Fruit fly (Drosophila melanogaster) ovary, adult (tissue): ENCODE data around the gene Tengl3.
A peak's percentile ranks its signal among the peaks of the same experiment; 100 is the strongest.

Source experiments
- CG17801 ChIP-seq: fragments of 200-800 bp; optimal IDR thresholded peaks from 2 replicates; lab custom pipeline; 2019; ENCODE audit warnings: missing biosample characterization, mild to moderate bottlenecking, missing genetic modification characterization, moderate library complexity; ENCODE audit not compliant: partially characterized antibody

Gene Tengl3

DNA sequence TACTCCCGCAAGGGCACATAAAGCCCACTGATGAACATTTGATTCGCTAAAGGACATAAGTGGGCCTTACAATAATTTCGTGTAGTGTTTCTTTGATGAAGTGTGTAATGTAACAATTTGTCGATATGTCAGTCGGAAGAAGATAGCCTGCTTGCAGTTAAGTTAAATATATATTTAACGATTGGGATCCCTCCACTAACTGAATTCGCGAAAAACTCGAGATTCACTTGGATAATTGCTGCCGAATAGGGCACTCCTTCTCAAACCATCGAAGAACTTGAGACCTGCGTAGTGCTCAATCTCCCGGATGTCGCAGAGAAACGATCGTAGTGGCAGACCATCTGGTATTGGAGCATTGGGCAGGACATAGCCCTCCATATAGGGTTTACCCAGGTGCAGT lies at the start of gene Tengl3:
Gene Tengl3 (minus strand): TSS at position 101 of the 400 bp plus-strand sequence.
- no peak for TF ChIP-seq CG17801

DNA sequence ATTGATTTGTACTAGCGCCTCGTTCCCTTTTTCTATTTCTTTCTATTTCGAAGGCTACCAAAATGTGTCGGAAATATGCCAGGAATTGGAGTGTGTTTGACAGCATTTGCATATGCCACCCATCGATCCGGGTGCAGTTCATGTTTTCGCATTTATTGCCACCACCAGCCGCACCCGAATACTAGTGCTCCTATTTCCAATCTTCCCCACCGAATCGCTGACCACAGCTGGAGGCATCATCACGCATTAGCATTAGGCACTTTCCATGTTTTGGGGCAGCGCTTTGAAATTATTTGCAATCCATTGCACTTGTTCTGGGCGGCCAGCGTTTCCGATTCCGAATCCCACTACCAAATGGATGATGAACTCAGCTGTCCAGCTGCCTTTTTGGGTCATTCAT lies 49.8 kb upstream of the Tengl3 start, which contains the start of gene CG42658:
Gene CG42658 (minus strand): TSS at position 101 of the 400 bp plus-strand sequence.
- no peak for TF ChIP-seq CG17801

DNA sequence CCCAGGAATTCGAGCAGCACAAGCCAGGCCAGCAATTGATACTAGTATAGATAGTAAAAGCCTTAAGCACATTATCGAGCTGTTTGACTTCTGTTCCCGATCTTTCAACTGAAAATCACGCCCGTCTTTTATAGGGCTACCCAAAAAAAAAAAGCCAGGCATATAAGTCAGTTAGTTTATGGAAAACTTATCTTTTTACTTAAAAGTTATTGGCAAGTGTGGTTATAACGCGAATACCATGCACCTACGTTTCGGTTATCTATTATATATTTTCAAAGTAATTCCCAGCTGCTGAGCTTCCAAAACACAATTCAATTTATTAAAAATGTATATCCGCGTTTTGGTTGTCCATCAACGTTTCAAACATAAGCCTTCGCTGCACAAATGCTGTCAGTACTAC lies 48.7 kb upstream of the Tengl3 start, which contains the start of gene CG31681:
Gene CG31681 (minus strand): TSS at position 101 of the 400 bp plus-strand sequence.
- TF ChIP-seq CG17801: no peak

DNA sequence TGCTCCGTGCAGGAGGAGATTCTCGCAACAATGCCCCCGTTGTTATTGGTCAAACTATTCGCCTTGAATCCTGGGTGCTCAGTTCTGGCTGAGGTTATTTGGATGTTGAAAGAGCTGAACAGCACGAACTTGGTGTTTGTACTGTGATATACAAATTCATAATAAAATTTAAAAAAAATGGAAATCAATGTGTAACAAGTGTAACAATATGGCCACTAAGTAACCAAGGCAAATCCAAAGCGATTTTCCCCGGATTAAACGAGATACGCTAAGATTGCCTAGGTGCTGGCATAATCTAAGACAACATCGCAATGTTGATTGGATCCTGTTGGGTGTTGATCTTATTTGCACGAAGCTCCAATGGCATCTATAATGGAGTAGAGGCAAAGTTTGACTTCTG lies 46.8 kb upstream of the Tengl3 start, which contains the start of gene CG4271:
Gene CG4271 (plus strand): TSS at position 301 of the 400 bp plus-strand sequence.
- TF ChIP-seq CG17801: no peak

DNA sequence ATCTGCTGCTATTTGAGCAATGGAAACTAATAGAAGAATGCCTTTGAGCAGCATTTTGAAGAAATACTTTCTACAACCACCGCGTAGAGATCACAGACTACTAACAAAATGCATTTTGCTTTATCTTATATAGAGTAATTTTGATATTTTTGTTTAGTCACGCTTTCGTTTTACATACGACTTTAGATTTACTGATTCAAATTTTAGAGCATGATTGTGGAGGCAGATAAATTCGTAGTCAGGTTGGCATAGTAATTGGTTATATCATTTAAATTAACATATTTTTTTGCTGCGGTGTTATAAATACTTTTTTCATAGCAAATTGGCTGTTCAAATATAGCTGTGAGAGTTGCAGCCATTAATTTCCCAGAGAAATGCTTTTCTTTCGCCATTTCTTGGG lies 31.0 kb upstream of the Tengl3 start, which contains the start of gene CG17242:
Gene CG17242 (minus strand): TSS at position 101 of the 400 bp plus-strand sequence.
- TF ChIP-seq CG17801: no peak

DNA sequence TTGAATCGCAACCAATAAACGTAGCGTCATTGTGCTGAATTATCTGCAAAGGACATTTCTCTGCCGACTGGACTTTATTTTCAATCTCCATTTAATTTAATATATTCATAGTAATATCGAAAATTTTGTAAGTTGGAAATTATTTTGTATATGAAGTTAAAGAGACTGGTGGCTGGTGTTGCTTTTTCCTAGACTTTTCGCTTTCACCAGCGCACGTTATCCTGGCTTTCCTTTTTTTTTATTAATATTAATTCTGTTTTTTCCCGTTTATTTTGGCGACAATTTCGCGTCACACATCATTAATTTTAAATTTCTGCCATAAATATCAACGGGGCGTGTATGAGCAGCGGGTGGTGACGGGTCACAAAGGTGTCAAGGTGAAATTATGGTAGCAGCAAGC lies 27.2 kb upstream of the Tengl3 start, which contains the start of gene CG34049:
Gene CG34049 (minus strand): TSS at position 101 of the 400 bp plus-strand sequence.
- no peak for TF ChIP-seq CG17801

DNA sequence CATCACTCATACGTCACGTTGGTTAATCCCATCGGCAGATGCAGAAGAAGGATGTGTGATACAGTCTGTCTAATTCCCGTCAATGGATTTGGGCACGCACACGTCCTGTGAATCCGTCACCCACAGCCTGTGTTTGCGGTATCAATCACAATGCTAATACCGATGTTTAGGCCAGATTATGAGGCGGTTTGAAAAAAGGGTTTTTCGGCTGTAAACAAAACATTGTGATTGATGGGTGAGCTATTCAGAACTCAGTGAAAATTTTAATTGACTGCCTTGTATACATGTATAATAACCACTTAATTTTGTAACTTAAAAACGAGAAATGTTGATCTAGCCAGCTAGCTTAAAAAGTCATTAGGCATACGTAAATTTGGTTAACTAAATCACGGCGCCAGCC lies 25.1 kb upstream of the Tengl3 start, which contains the start of gene CG4270:
Gene CG4270 (plus strand): TSS at position 301 of the 400 bp plus-strand sequence.
- no peak for TF ChIP-seq CG17801

DNA sequence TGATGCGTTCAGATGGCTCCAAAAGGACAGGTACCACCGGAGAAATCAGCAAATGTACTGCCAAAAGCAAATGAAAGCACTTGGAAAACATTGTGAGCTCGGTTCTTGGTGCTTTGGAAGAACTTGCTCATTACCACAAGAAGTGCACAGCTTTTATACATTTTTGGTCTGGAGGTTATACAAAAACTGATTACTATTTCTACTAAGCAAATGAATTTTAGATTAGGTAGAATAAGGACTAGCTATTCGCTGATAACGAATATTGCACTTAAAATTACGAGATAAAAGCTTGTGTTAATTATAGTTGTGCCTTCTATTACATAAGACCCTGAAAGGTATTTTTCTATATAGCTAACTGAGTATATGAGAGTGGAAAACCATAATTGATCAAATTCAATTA lies 16.9 kb upstream of the Tengl3 start, which contains the start of gene Send1:
Gene Send1 (minus strand): TSS at position 101 of the 400 bp plus-strand sequence.
- TF ChIP-seq CG17801: no peak

DNA sequence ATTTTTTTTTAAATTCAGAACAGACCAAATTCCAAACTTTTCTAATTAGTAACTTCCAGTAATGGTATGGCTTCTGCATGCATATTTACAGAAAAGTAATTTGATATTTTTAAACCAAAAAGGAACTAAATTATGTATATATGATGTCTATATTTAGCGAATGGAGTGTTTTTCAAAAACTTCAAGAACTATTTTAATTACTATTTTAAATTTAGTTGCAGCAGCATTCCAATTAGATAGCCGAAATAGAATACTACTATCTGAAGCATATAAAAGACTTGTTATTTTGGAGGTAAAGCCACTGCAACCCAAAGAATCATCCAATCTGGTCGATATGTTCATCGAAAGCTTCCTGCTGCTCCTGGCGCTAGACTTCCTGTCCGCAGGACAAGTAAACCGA lies 14.7 kb upstream of the Tengl3 start, which contains the start of gene CG17234:
Gene CG17234 (plus strand): TSS at position 301 of the 400 bp plus-strand sequence.
- TF ChIP-seq CG17801: no peak

DNA sequence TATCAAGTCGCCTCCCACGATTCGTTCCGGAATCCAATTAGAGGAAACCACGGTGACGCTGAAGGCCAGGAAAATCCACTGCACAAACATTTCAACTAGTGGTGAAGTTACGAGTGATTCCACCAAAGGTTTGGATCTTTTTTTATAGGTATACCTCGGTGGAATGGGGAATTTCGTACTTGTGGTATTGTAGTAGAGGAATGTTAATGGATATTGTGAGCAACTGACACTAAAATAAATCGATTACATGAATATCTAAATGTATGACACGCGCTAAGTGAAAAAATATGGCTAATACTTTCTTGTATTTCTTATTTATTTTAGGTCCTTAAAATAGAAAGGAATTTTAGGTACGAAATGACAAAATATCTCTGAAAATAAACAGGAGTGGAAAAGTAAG lies 14.2 kb upstream of the Tengl3 start, which contains the start of gene CG17239:
Gene CG17239 (minus strand): TSS at position 101 of the 400 bp plus-strand sequence.
- TF ChIP-seq CG17801: no peak

DNA sequence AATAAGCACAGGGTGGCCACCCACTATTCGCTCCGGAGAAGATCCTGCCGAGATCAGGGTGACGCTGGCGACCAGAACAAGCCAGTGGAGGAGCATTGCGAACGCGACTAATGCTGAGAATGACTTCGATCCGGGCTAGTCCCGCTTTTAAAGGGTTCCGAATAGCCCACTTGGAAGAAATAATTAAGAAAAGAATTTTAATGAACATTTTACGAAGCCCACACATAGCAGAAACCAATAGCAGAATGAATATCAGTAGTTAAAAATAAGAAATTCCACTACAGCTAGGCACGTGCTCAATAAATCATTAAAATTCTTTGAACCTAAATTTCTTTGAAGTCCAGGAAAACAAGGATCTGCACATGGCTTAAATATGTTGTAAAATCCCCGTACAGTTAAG lies 13.1 kb upstream of the Tengl3 start, which contains the start of gene Ser12:
Gene Ser12 (minus strand): TSS at position 101 of the 400 bp plus-strand sequence.
- TF ChIP-seq CG17801: no peak

DNA sequence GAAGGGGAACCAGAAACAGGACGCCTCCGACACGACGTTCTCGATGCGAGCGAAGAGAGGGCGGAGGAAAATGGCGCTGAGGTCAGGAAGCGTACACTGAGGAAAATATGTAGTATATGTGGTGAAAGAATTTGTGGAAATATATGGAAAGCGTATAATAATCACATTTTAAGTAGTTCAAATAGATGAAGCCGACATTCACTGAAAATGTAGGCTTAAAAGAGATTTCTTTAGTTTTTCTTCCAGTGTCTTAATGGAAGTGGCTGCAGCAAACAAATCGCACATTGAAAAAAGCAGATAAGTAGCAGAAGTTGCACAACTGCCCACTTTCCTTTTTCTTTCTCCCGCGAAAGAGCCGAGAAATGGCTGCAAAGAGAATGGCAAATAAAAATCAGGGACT lies 11.5 kb upstream of the Tengl3 start:
- no peak for TF ChIP-seq CG17801

DNA sequence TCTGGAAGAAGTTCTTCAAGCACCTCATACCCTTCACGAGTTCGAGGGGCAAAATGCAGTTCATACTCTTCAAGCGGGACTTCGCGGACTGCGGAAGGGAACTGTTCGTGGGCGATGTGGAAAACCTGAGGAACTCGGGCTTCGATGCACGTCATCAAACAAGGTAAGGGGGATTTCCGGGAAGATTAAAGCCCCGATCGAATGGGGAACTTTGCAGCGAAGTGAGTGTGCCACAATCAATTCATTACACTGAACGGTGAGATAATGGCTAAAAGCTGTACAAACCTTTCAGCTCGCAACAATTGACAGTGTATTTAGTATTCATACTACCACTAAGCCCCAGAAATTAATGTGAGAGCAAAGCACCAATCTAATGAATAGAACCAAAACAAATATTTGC lies 4.7 kb upstream of the Tengl3 start:
- no peak for TF ChIP-seq CG17801

DNA sequence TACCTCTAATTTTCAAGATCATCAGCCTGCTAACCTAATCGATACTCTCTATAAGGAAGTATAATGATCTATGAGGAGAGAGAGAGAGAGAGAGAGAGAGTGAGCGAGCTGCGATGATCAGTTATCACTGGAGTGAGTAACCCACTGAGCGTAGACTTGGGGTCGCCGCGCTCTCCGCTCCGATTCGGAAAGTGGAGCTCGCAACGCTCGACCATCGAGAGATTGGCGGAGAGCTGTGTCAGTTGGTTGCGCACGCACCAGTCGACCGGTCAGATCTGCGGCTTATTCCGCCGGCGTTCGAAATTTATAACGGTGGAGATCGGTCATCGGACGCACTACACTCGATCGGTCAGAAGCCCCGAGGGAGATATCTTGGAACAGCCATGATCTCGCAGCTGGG lies 4.1 kb upstream of the Tengl3 start, which contains the start of gene CG4267:
Gene CG4267 (plus strand): TSS at position 240 of the 400 bp plus-strand sequence.
- peak; percentile 15 for TF ChIP-seq CG17801

DNA sequence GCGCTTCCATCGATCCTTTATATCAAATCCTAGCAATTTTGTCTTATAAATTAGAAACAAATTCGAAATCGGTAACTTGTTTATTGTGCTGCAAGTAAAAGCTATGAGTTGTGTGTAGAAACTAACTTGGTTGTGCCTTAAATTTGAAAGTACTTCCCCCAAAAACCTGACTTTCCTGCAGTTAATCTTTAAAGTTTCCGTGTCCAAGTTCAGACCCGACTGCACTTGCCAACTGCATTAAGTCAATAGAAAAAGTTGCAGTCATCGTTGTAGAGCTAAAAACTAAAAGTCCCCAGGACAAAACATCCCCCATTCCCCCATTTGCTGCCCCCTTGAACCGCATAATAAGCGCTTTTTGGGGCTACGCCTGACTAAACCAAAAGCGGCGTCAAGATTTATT lies 2.4 kb upstream of the Tengl3 start, which contains the start of gene Tengl1:
Gene Tengl1 (minus strand): TSS at position 101 of the 400 bp plus-strand sequence.
- TF ChIP-seq CG17801: no peak

DNA sequence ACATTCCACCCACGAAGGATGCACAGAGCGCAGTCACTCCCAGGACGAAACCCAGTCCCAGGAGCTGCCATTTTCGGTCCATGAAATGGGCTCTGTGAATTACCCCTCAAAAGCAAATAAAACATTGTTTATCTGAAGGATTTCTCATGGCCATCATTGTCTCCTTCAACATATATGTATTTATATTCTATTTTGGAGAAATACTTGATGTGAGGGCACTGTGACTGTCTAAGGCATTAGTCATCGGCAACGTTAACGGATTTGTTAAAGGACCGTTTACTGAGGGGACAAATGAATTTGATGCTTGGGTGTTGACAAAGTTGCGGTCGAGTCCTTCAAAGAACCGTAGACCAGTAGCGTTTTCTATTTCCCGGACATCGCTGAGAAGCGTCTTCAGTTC lies 1.2 kb upstream of the Tengl3 start, which contains the start of gene Tengl2:
Gene Tengl2 (minus strand): TSS at position 101 of the 400 bp plus-strand sequence.
- no peak for TF ChIP-seq CG17801

DNA sequence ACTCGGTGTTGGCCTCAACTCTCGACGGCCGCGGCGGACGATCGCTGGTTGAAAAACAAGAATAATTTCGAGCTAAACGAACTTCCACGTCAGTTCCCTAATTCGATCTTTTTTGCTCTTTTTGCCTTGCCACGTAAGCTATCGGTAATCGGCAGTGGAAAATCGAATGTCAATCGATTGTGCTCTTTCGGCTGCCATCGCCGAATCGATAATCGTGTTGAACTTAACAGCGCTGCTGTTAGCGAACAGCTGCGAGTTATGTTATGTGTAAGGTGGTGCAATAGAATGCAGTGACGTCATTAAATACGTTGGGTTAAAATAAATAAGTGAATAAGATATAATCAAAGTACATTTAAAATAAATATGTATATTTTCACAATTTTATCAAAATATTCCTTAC lies 1.3 kb downstream of the Tengl3 start, which contains the start of gene Sec24CD:
Gene Sec24CD (minus strand): TSS at position 123 of the 400 bp plus-strand sequence.
- peak; percentile 77 for TF ChIP-seq CG17801
